Worm (Caenorhabditis elegans): ENCODE data around the gene F09E10.6.
A peak's percentile ranks its signal among the peaks of the same experiment; 100 is the strongest.

DNA sequence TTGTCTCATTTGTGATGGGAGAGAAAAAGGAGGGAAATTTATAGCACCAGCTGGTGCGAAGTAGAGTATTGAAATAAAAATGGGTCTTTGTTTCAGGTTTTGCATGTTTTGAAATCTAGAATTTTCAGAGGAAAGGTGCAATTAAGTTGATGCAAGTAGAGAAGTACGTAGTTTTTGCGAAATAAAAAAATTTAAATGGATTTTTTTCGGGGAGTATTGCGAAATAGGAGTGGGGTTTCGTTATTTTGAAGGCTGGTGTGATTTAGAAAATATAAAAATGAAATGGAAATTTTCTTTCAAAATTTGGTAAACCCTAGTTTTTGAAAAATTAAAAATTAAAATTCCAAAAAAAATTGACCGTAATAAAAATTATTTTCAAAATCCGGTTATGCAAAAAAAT lies 30.6 kb upstream of the F09E10.6 start:
- TF ChIP-seq skn-1 (tag; optimal IDR thresholded peaks at IDR 0.05) (peak; percentile 42), nhr-77 (tag; optimal IDR thresholded peaks at IDR 0.05) (no peak), nhr-85 (tag) (no peak)
